Worm (Caenorhabditis elegans) whole organism, L4 larva: ENCODE data around the gene cnx-1.

ENCODE experiments used
- F37D6.2 ChIP-seq: sonication (generic microtip); optimal IDR thresholded peaks from 2 replicates; lab custom pipeline; 2016; ENCODE audit warnings: mild to moderate bottlenecking, missing genetic modification characterization, missing compliant biosample characterization
- F44E2.7 ChIP-seq: fragments of 200-800 bp; sonication (Bioruptor generic); IDR thresholded peaks from 2 replicates; pipeline ENCODE4 v2.1.2; 2022; ENCODE audit warnings: missing genetic modification characterization, missing compliant biosample characterization
- R02D3.7 ChIP-seq: fragments of 150-350 bp; sonication (generic microtip); optimal IDR thresholded peaks from 3 replicates; lab custom pipeline; 2014; ENCODE audit warnings: missing biosample characterization, missing genetic modification characterization
- T20F7.1 ChIP-seq: fragments of 200-800 bp; sonication (Bioruptor generic); optimal IDR thresholded peaks from 2 replicates; lab custom pipeline; 2018; ENCODE audit warnings: mild to moderate bottlenecking, missing genetic modification characterization, missing compliant biosample characterization
- Y5F2A.4 ChIP-seq: fragments of 200-800 bp; sonication (Bioruptor generic); optimal IDR thresholded peaks from 2 replicates; lab custom pipeline; 2018; ENCODE audit warnings: mild to moderate bottlenecking, missing genetic modification characterization, missing compliant biosample characterization
- Y75B8A.6 ChIP-seq: fragments of 200-800 bp; sonication (Bioruptor generic); IDR thresholded peaks from 2 replicates; pipeline ENCODE4 v1.3.6; 2022; ENCODE audit warnings: missing genetic modification reagents, missing genetic modification characterization, missing compliant biosample characterization
- aha-1 ChIP-seq: fragments of 150-350 bp; peaks from one replicate; lab custom pipeline; 2014; ENCODE audit warnings: missing biosample characterization, missing genetic modification characterization
- aly-2 ChIP-seq: sonication (generic microtip); optimal IDR thresholded peaks from 2 replicates; lab custom pipeline; 2018; ENCODE audit warnings: missing biosample characterization, missing genetic modification characterization
- arid-1 ChIP-seq: fragments of 200-800 bp; sonication (Bioruptor generic); conservative IDR thresholded peaks from 2 replicates; pipeline ENCODE4 v1.3.6; 2022; ENCODE audit warnings: missing genetic modification reagents, missing genetic modification characterization, missing compliant biosample characterization
- ceh-28 ChIP-seq: fragments of 150-350 bp; optimal IDR thresholded peaks from 2 replicates; lab custom pipeline; 2014; ENCODE audit warnings: missing biosample characterization, missing genetic modification reagents, missing genetic modification characterization
- cey-2 ChIP-seq: sonication (generic microtip); optimal IDR thresholded peaks from 3 replicates; lab custom pipeline; 2017; ENCODE audit warnings: missing genetic modification characterization, mild to moderate bottlenecking, missing compliant biosample characterization, antibody characterized with exemption, borderline replicate concordance; ENCODE audit not compliant: insufficient read depth
- ctbp-1 ChIP-seq: fragments of 200-800 bp; sonication (Bioruptor generic); IDR thresholded peaks from 2 replicates; pipeline ENCODE4 v1.3.6; 2022; ENCODE audit warnings: missing genetic modification reagents, missing genetic modification characterization, missing compliant biosample characterization
- daf-12 ChIP-seq: fragments of 150-350 bp; optimal IDR thresholded peaks from 2 replicates; lab custom pipeline; 2014; ENCODE audit warnings: missing biosample characterization, missing genetic modification reagents, missing genetic modification characterization
- daf-19 ChIP-seq: fragments of 200-800 bp; sonication (Bioruptor generic); conservative IDR thresholded peaks from 2 replicates; pipeline ENCODE4 v1.3.6; 2022; ENCODE audit warnings: missing genetic modification characterization, missing compliant biosample characterization
- dmd-6 ChIP-seq: fragments of 200-800 bp; sonication (Bioruptor generic); IDR thresholded peaks from 2 replicates; pipeline ENCODE4 v1.3.6; 2022; ENCODE audit warnings: missing genetic modification reagents, missing genetic modification characterization, missing compliant biosample characterization
- dmd-8 ChIP-seq: fragments of 200-800 bp; sonication (Bioruptor generic); IDR thresholded peaks from 2 replicates; pipeline ENCODE4 v1.3.6; 2022; ENCODE audit warnings: missing genetic modification characterization, missing compliant biosample characterization
- dmd-9 ChIP-seq: fragments of 200-800 bp; sonication (Bioruptor generic); IDR thresholded peaks from 2 replicates; pipeline ENCODE4 v1.3.6; 2022; ENCODE audit warnings: missing genetic modification reagents, missing genetic modification characterization, missing compliant biosample characterization
- dve-1 ChIP-seq: sonication (generic microtip); optimal IDR thresholded peaks from 2 replicates; lab custom pipeline; 2017; ENCODE audit warnings: antibody characterized with exemption, mild to moderate bottlenecking, missing genetic modification characterization, missing compliant biosample characterization; ENCODE audit not compliant: insufficient read depth
- fkh-10 ChIP-seq: fragments of 150-350 bp; optimal IDR thresholded peaks from 2 replicates; lab custom pipeline; 2014; ENCODE audit warnings: missing biosample characterization, missing genetic modification reagents, missing genetic modification characterization
- gei-8 ChIP-seq: fragments of 200-800 bp; sonication (Bioruptor generic); optimal IDR thresholded peaks from 2 replicates; lab custom pipeline; 2018; ENCODE audit warnings: mild to moderate bottlenecking, missing genetic modification characterization, missing compliant biosample characterization
- hlh-11 ChIP-seq: fragments of 200-800 bp; sonication (Bioruptor generic); optimal IDR thresholded peaks from 2 replicates; lab custom pipeline; 2018; ENCODE audit warnings: mild to moderate bottlenecking, missing genetic modification characterization, missing compliant biosample characterization
- hmg-1.1 ChIP-seq: fragments of 200-800 bp; sonication (Bioruptor generic); IDR thresholded peaks from 2 replicates; pipeline ENCODE4 v1.3.6; 2022; ENCODE audit warnings: missing genetic modification reagents, missing genetic modification characterization, missing compliant biosample characterization
- jun-1 ChIP-seq: fragments of 150-350 bp; optimal IDR thresholded peaks from 2 replicates; lab custom pipeline; 2014; ENCODE audit warnings: missing biosample characterization, missing genetic modification reagents, missing genetic modification characterization
- lim-7 ChIP-seq: fragments of 200-800 bp; sonication (Bioruptor generic); IDR thresholded peaks from 2 replicates; pipeline ENCODE4 v1.3.6; 2022; ENCODE audit warnings: missing genetic modification characterization, missing compliant biosample characterization
- lin-13 ChIP-seq: fragments of 150-350 bp; optimal IDR thresholded peaks from 2 replicates; lab custom pipeline; 2014; ENCODE audit warnings: missing biosample characterization, missing genetic modification reagents, missing genetic modification characterization
- lin-15B ChIP-seq: fragments of 150-350 bp; sonication (generic microtip); optimal IDR thresholded peaks from 3 replicates; lab custom pipeline; 2014; ENCODE audit warnings: missing biosample characterization, missing genetic modification characterization
- lsy-2 ChIP-seq, 2 experiments: fragments of 150-350 bp in 1 of 2; sonication (generic microtip) in 1 of 2; optimal IDR thresholded peaks; 2 replicates each; lab custom pipeline; 2014 to 2017; ENCODE audit warnings: missing biosample characterization in 2 of 2, missing genetic modification characterization in 2 of 2
- mdl-1 ChIP-seq, 2 experiments: fragments of 150-350 bp in 1 of 2; sonication (generic microtip) in 1 of 2; optimal IDR thresholded peaks; 2 replicates each; lab custom pipeline; 2014 to 2017; ENCODE audit warnings: missing biosample characterization in 2 of 2, missing genetic modification characterization in 2 of 2
- mes-2 ChIP-seq: sonication (generic microtip); optimal IDR thresholded peaks from 2 replicates; lab custom pipeline; 2016; ENCODE audit warnings: missing genotype, mild to moderate bottlenecking, missing genetic modification characterization, missing compliant biosample characterization; ENCODE audit not compliant: poor library complexity, severe bottlenecking
- mxl-3 ChIP-seq: fragments of 200-800 bp; sonication (Bioruptor generic); optimal IDR thresholded peaks from 2 replicates; lab custom pipeline; 2018; ENCODE audit warnings: mild to moderate bottlenecking, missing genetic modification characterization, missing compliant biosample characterization
- nhr-102 ChIP-seq: sonication (generic microtip); optimal IDR thresholded peaks from 2 replicates; lab custom pipeline; 2016; ENCODE audit warnings: mild to moderate bottlenecking, missing genetic modification characterization, moderate library complexity, missing compliant biosample characterization
- nhr-11 ChIP-seq: fragments of 150-350 bp; optimal IDR thresholded peaks from 2 replicates; lab custom pipeline; 2014; ENCODE audit warnings: missing biosample characterization, missing genetic modification characterization
- nhr-111 ChIP-seq: fragments of 200-800 bp; sonication (Bioruptor generic); optimal IDR thresholded peaks from 2 replicates; lab custom pipeline; 2018; ENCODE audit warnings: mild to moderate bottlenecking, missing genetic modification characterization, missing compliant biosample characterization
- nhr-237 ChIP-seq: sonication (generic microtip); optimal IDR thresholded peaks from 2 replicates; lab custom pipeline; 2017; ENCODE audit warnings: missing biosample characterization, missing genetic modification characterization
- nhr-41 ChIP-seq: fragments of 200-800 bp; sonication (Bioruptor generic); IDR thresholded peaks from 2 replicates; pipeline ENCODE4 v1.3.6; 2022; ENCODE audit warnings: missing genetic modification reagents, missing genetic modification characterization, missing compliant biosample characterization
- pha-4 ChIP-seq, 2 experiments: fragments of 150-350 bp in 1 of 2; fragments of 200-800 bp in 1 of 2; sonication (Bioruptor generic) in 1 of 2; IDR thresholded peaks in 1 of 2; optimal IDR thresholded peaks in 1 of 2; 2 replicates each; pipeline versions ENCODE4 v1.3.6 to Lab custom; 2014 to 2022; ENCODE audit warnings: missing genetic modification characterization in 2 of 2, missing genetic modification reagents in 2 of 2, missing biosample characterization in 1 of 2, missing compliant biosample characterization in 1 of 2
- pqm-1 ChIP-seq: sonication (generic microtip); optimal IDR thresholded peaks from 2 replicates; lab custom pipeline; 2017; ENCODE audit warnings: missing biosample characterization, missing genetic modification characterization
- set-16 ChIP-seq: fragments of 200-800 bp; sonication (Bioruptor generic); IDR thresholded peaks from 2 replicates; pipeline ENCODE4 v1.3.6; 2022; ENCODE audit warnings: missing genetic modification reagents, missing genetic modification characterization, missing compliant biosample characterization
- snpc-1.2 ChIP-seq: fragments of 200-800 bp; sonication (Bioruptor generic); IDR thresholded peaks from 2 replicates; pipeline ENCODE4 v1.3.6; 2022; ENCODE audit warnings: missing genetic modification reagents, missing genetic modification characterization, missing compliant biosample characterization
- spr-3 ChIP-seq: fragments of 200-800 bp; sonication (Bioruptor generic); optimal IDR thresholded peaks from 2 replicates; lab custom pipeline; 2018; ENCODE audit warnings: mild to moderate bottlenecking, missing genetic modification characterization, missing compliant biosample characterization
- tag-97 ChIP-seq: fragments of 200-800 bp; sonication (Bioruptor generic); IDR thresholded peaks from 2 replicates; pipeline ENCODE4 v1.3.6; 2022; ENCODE audit warnings: missing genetic modification characterization, missing compliant biosample characterization
- tra-1 ChIP-seq: fragments of 200-800 bp; sonication (Bioruptor generic); IDR thresholded peaks from 2 replicates; pipeline ENCODE4 v1.3.6; 2022; ENCODE audit warnings: missing genetic modification reagents, missing genetic modification characterization, missing compliant biosample characterization
- unc-39 ChIP-seq: sonication (generic microtip); optimal IDR thresholded peaks from 2 replicates; lab custom pipeline; 2017; ENCODE audit warnings: missing biosample characterization, missing genetic modification characterization
- unc-62 ChIP-seq, 3 experiments: fragments of 150-350 bp in 1 of 3; sonication (generic microtip); optimal IDR thresholded peaks in 2 of 3; peaks in 1 of 3; 1 replicate in 1 of 3; 2 replicates in 2 of 3; lab custom pipeline; 2014 to 2017; ENCODE audit warnings: missing biosample characterization in 3 of 3, missing genetic modification characterization in 3 of 3, missing genetic modification reagents in 3 of 3, missing genotype in 1 of 3
- zip-11 ChIP-seq: fragments of 200-800 bp; sonication (Bioruptor generic); IDR thresholded peaks from 2 replicates; pipeline ENCODE4 v1.3.6; 2022; ENCODE audit warnings: missing genetic modification characterization, missing compliant biosample characterization
- zip-2 ChIP-seq: fragments of 150-350 bp; optimal IDR thresholded peaks from 2 replicates; lab custom pipeline; 2014; ENCODE audit warnings: missing biosample characterization, missing genetic modification characterization
- ztf-7 ChIP-seq: fragments of 150-350 bp; optimal IDR thresholded peaks from 2 replicates; lab custom pipeline; 2014; ENCODE audit warnings: missing biosample characterization, missing genetic modification characterization

Gene cnx-1

ce11 chrIII:9861470-9862342, 44.8 kb upstream of the cnx-1 start:
- peak; percentile 52 for TF ChIP-seq mxl-3 (GFP tag; lab: Kevin White, UChicago)
- TF ChIP-seq dve-1 (tag; lab: Kevin White, UChicago) = peak; percentile 17
- peak; percentile 81; the same call in 1 of the 2 replicates for TF ChIP-seq pha-4 (GFP tag; IDR thresholded peaks at IDR 0.05; lab: Robert Waterston, UW)
- TF ChIP-seq pha-4 (tag; optimal IDR thresholded peaks at IDR 0.05; lab: Kevin White, UChicago) = no peak
- TF ChIP-seq nhr-237 = no peak
- peak; percentile 5 for TF ChIP-seq nhr-11 (tag; lab: Kevin White, UChicago)
- TF ChIP-seq mdl-1 (tag; optimal IDR thresholded peaks at IDR 0.05; lab: Kevin White, UChicago) = no peak
- no peak for TF ChIP-seq set-16 (GFP tag; lab: Robert Waterston, UW)
- peak; percentile 87 for TF ChIP-seq mes-2 (tag; lab: Kevin White, UChicago)
- TF ChIP-seq zip-11 = 0 out of 2 replicates have a peak, but pooled peaks have one; percentile 5
- peak; percentile 44 for TF ChIP-seq F37D6.2 (tag; lab: Kevin White, UChicago)
- TF ChIP-seq lsy-2 (tag; optimal IDR thresholded peaks at IDR 0.05; lab: Kevin White, UChicago) = peak in 1 of 2 experiments; percentile 49
- TF ChIP-seq daf-12 (tag; lab: Kevin White, UChicago) = no peak
- TF ChIP-seq arid-1 (GFP tag; lab: Robert Waterston, UW) = peak; percentile 83
- peak; percentile 17 for TF ChIP-seq nhr-102 (tag; lab: Kevin White, UChicago)
- TF ChIP-seq cey-2 (tag; lab: Kevin White, UChicago) = no peak
- peak; percentile 97 for TF ChIP-seq dmd-8 (GFP tag; lab: Robert Waterston, UW)
- peak; percentile 60 for TF ChIP-seq lin-13 (GFP tag; lab: Kevin White, UChicago)
- peak; percentile 37 for TF ChIP-seq T20F7.1
- peak; percentile 78 for TF ChIP-seq gei-8 (GFP tag; lab: Kevin White, UChicago)
- no peak for TF ChIP-seq pqm-1
- TF ChIP-seq zip-2 (tag; lab: Kevin White, UChicago) = peak; percentile 5
- TF ChIP-seq ceh-28 (tag; lab: Kevin White, UChicago) = no peak
- peak in 1 of 2 experiments; percentile 96 for TF ChIP-seq unc-62 (GFP tag; optimal IDR thresholded peaks at IDR 0.05 in 1 of 2; lab: Kevin White, UChicago)
- TF ChIP-seq unc-62 (tag; optimal IDR thresholded peaks at IDR 0.05; lab: Kevin White, UChicago) = no peak
- peak; percentile 75 for TF ChIP-seq aha-1 (tag; lab: Kevin White, UChicago)
- no peak for TF ChIP-seq unc-39 (tag; lab: Kevin White, UChicago)
- TF ChIP-seq Y5F2A.4 (GFP tag; lab: Kevin White, UChicago) = peak; percentile 32
- peak; percentile 84 for TF ChIP-seq nhr-41 (GFP tag; lab: Robert Waterston, UW)
- peak; percentile 89; the same call in 1 of the 2 replicates for TF ChIP-seq F44E2.7 (GFP tag; lab: Robert Waterston, UW)
- no peak for TF ChIP-seq ztf-7
- TF ChIP-seq daf-19 (GFP tag; lab: Robert Waterston, UW) = 0 out of 2 replicates have a peak, but pooled peaks have one; percentile 35
- TF ChIP-seq Y75B8A.6 (GFP tag; lab: Robert Waterston, UW) = no peak
- peak; percentile 85 for TF ChIP-seq hmg-1.1
- no peak for TF ChIP-seq aly-2
- TF ChIP-seq lin-15B (tag; lab: Kevin White, UChicago) = no peak
- peak; percentile 71 for TF ChIP-seq dmd-6 (GFP tag; lab: Robert Waterston, UW)
- peak; percentile 30 for TF ChIP-seq hlh-11
- peak; percentile 76 for TF ChIP-seq ctbp-1
- no peak for TF ChIP-seq R02D3.7 (tag; lab: Kevin White, UChicago)
- TF ChIP-seq spr-3 (GFP tag; lab: Kevin White, UChicago) = peak; percentile 8
- peak; percentile 8 for TF ChIP-seq fkh-10 (GFP tag; lab: Kevin White, UChicago)
- peak; percentile 86 for TF ChIP-seq dmd-9
- peak; percentile 60; the same call in 1 of the 2 replicates for TF ChIP-seq snpc-1.2 (GFP tag; lab: Robert Waterston, UW)
- TF ChIP-seq lim-7 = peak; percentile 96
- TF ChIP-seq nhr-111 (GFP tag; lab: Kevin White, UChicago) = peak; percentile 48
- TF ChIP-seq tag-97 = no peak
- no peak for TF ChIP-seq jun-1
- peak; percentile 84 for TF ChIP-seq tra-1 (GFP tag; lab: Robert Waterston, UW)
